Fruit fly (Drosophila melanogaster) whole organism, embryonic: ENCODE data around the gene Dhdds.
A peak's percentile ranks its signal among the peaks of the same experiment; 100 is the strongest.

Experiments used
- Ada2b ChIP-seq: fragments of 200-800 bp; sonication (Bioruptor generic); IDR thresholded peaks from 2 replicates; pipeline ENCODE4 v1.3.6; 2022; ENCODE audit warnings: missing biosample characterization, missing genetic modification characterization
- B-H2 ChIP-seq: fragments of 200-800 bp; sonication (Bioruptor generic); optimal IDR thresholded peaks from 2 replicates; lab custom pipeline; 2018; ENCODE audit warnings: missing biosample characterization, mild to moderate bottlenecking, missing genetic modification characterization
- BtbVII ChIP-seq: fragments of 200-800 bp; sonication (Bioruptor generic); optimal IDR thresholded peaks from 3 replicates; lab custom pipeline; 2017; ENCODE audit warnings: missing biosample characterization, mild to moderate bottlenecking, missing genetic modification characterization
- CG10209 ChIP-seq: fragments of 200-800 bp; sonication (Bioruptor generic); optimal IDR thresholded peaks from 3 replicates; lab custom pipeline; 2017; ENCODE audit warnings: missing biosample characterization, mild to moderate bottlenecking, missing genetic modification characterization, missing genetic modification reagents
- CG1024 ChIP-seq: fragments of 200-800 bp; sonication (Bioruptor generic); IDR thresholded peaks from 2 replicates; pipeline ENCODE4 v1.3.6; 2022; ENCODE audit warnings: missing biosample characterization, missing genetic modification characterization
- CG10654 ChIP-seq: fragments of 200-800 bp; sonication (Bioruptor generic); optimal IDR thresholded peaks from 2 replicates; lab custom pipeline; 2016; ENCODE audit warnings: missing biosample characterization, missing genetic modification characterization
- CG11085 ChIP-seq: fragments of 200-800 bp; sonication (Bioruptor generic); IDR thresholded peaks from 2 replicates; pipeline ENCODE4 v1.3.6; 2022; ENCODE audit warnings: missing biosample characterization, missing genetic modification characterization
- CG11696 ChIP-seq: fragments of 200-800 bp; sonication (Bioruptor generic); IDR thresholded peaks from 2 replicates; pipeline ENCODE4 v1.3.6; 2022; ENCODE audit warnings: missing biosample characterization, missing genetic modification characterization
- CG13287 ChIP-seq: fragments of 200-800 bp; sonication (Bioruptor generic); IDR thresholded peaks from 2 replicates; pipeline ENCODE4 v1.3.6; 2022; ENCODE audit warnings: missing biosample characterization, missing genetic modification characterization; ENCODE audit not compliant: partially characterized antibody
- CG14860 ChIP-seq: fragments of 200-800 bp; sonication (Bioruptor generic); IDR thresholded peaks from 3 replicates; pipeline ENCODE4 v1.3.6; 2022; ENCODE audit warnings: missing biosample characterization, missing genetic modification characterization; ENCODE audit not compliant: partially characterized antibody
- CG15514 ChIP-seq: fragments of 200-800 bp; sonication (Bioruptor generic); optimal IDR thresholded peaks from 3 replicates; lab custom pipeline; 2017; ENCODE audit warnings: missing biosample characterization, missing genetic modification characterization, mild to moderate bottlenecking, moderate library complexity, missing genetic modification reagents
- CG17328 ChIP-seq: fragments of 200-800 bp; sonication (Bioruptor generic); IDR thresholded peaks from 2 replicates; pipeline ENCODE4 v1.3.6; 2022; ENCODE audit warnings: missing biosample characterization, missing genetic modification characterization
- CG31388 ChIP-seq: fragments of 200-800 bp; sonication (Bioruptor generic); optimal IDR thresholded peaks from 2 replicates; lab custom pipeline; 2016; ENCODE audit warnings: missing biosample characterization, missing genetic modification characterization
- CG33557 ChIP-seq: fragments of 200-800 bp; sonication (Bioruptor generic); optimal IDR thresholded peaks from 2 replicates; lab custom pipeline; 2019; ENCODE audit warnings: missing biosample characterization, mild to moderate bottlenecking, missing genetic modification characterization, moderate library complexity
- CG4328 ChIP-seq: fragments of 200-800 bp; sonication (Bioruptor generic); optimal IDR thresholded peaks from 3 replicates; lab custom pipeline; 2017; ENCODE audit warnings: missing biosample characterization, missing genetic modification reagents, missing genetic modification characterization
- CG7357 ChIP-seq: fragments of 200-800 bp; sonication (Bioruptor generic); IDR thresholded peaks from 3 replicates; pipeline ENCODE4 v1.3.6; 2022; ENCODE audit warnings: missing biosample characterization, missing genetic modification characterization
- CG7786 ChIP-seq: fragments of 200-800 bp; sonication (Bioruptor generic); optimal IDR thresholded peaks from 2 replicates; lab custom pipeline; 2016; ENCODE audit warnings: missing biosample characterization, missing genetic modification characterization
- CG7839 ChIP-seq: fragments of 200-800 bp; sonication (Bioruptor generic); optimal IDR thresholded peaks from 3 replicates; lab custom pipeline; 2018; ENCODE audit warnings: missing biosample characterization, mild to moderate bottlenecking, missing genetic modification characterization, moderate library complexity
- CG8281 ChIP-seq: fragments of 200-800 bp; sonication (Bioruptor generic); optimal IDR thresholded peaks from 2 replicates; lab custom pipeline; 2018; ENCODE audit warnings: missing biosample characterization, mild to moderate bottlenecking, missing genetic modification characterization, moderate library complexity
- CG8944 ChIP-seq: fragments of 200-800 bp; sonication (Bioruptor generic); optimal IDR thresholded peaks from 3 replicates; lab custom pipeline; 2016; ENCODE audit warnings: missing biosample characterization, missing genetic modification characterization
- Drgx ChIP-seq: fragments of 200-800 bp; sonication (Bioruptor generic); IDR thresholded peaks from 2 replicates; pipeline ENCODE4 v1.3.6; 2022; ENCODE audit warnings: missing biosample characterization, missing genetic modification characterization
- Fer3 ChIP-seq: fragments of 200-800 bp; sonication (Bioruptor generic); optimal IDR thresholded peaks from 2 replicates; lab custom pipeline; 2018; ENCODE audit warnings: missing biosample characterization, mild to moderate bottlenecking, missing genetic modification characterization, moderate library complexity
- H15 ChIP-seq: fragments of 200-800 bp; sonication (Bioruptor generic); IDR thresholded peaks from 3 replicates; pipeline ENCODE4 v1.3.6; 2022; ENCODE audit warnings: missing biosample characterization, missing genetic modification characterization
- HHEX ChIP-seq: fragments of 200-800 bp; sonication (Bioruptor generic); optimal IDR thresholded peaks from 3 replicates; lab custom pipeline; 2017; ENCODE audit warnings: missing biosample characterization, mild to moderate bottlenecking, missing genetic modification characterization, missing genetic modification reagents
- HLH3B ChIP-seq: fragments of 200-800 bp; sonication (Bioruptor generic); IDR thresholded peaks from 2 replicates; pipeline ENCODE4 v1.3.6; 2022; ENCODE audit warnings: missing biosample characterization, missing genetic modification characterization
- HLHmδ ChIP-seq: fragments of 200-800 bp; sonication (Bioruptor generic); optimal IDR thresholded peaks from 2 replicates; lab custom pipeline; 2018; ENCODE audit warnings: missing biosample characterization, mild to moderate bottlenecking, missing genetic modification characterization, moderate library complexity
- HmgZ ChIP-seq: fragments of 200-800 bp; sonication (Bioruptor generic); optimal IDR thresholded peaks from 2 replicates; lab custom pipeline; 2018; ENCODE audit warnings: missing biosample characterization, mild to moderate bottlenecking, missing genetic modification characterization
- Hr3 ChIP-seq: fragments of 200-800 bp; sonication (Bioruptor generic); optimal IDR thresholded peaks from 3 replicates; lab custom pipeline; 2016; ENCODE audit warnings: missing biosample characterization, missing genetic modification characterization
- MBD-R2 ChIP-seq: fragments of 200-800 bp; sonication (Bioruptor generic); IDR thresholded peaks from 2 replicates; pipeline ENCODE4 v1.3.6; 2022; ENCODE audit warnings: missing biosample characterization, missing genetic modification characterization
- Med ChIP-seq: fragments of 200-800 bp; sonication (Bioruptor generic); peaks from one replicate; lab custom pipeline; 2016; ENCODE audit warnings: missing biosample characterization, missing genetic modification characterization, mild to moderate bottlenecking, inconsistent platforms, moderate library complexity
- Nf-YC ChIP-seq: fragments of 200-800 bp; optimal IDR thresholded peaks from 3 replicates; lab custom pipeline; 2019; ENCODE audit warnings: missing biosample characterization, mild to moderate bottlenecking, missing genetic modification characterization, moderate library complexity
- Optix ChIP-seq: fragments of 200-800 bp; sonication (Bioruptor generic); IDR thresholded peaks from 3 replicates; pipeline ENCODE4 v1.3.6; 2022; ENCODE audit warnings: missing biosample characterization, missing genetic modification characterization
- Sry-β ChIP-seq: fragments of 200-800 bp; sonication (Bioruptor generic); optimal IDR thresholded peaks from 2 replicates; lab custom pipeline; 2018; ENCODE audit warnings: missing biosample characterization, mild to moderate bottlenecking, missing genetic modification characterization, moderate library complexity
- Sry-δ ChIP-seq: fragments of 200-800 bp; sonication (Bioruptor generic); optimal IDR thresholded peaks from 2 replicates; lab custom pipeline; 2016; ENCODE audit warnings: missing biosample characterization, missing genetic modification characterization
- ara ChIP-seq: fragments of 200-800 bp; sonication (Bioruptor generic); IDR thresholded peaks from 2 replicates; pipeline ENCODE4 v1.3.6; 2022; ENCODE audit warnings: missing biosample characterization, missing genetic modification characterization
- bbx ChIP-seq: fragments of 200-800 bp; sonication (Bioruptor generic); IDR thresholded peaks from 2 replicates; pipeline ENCODE4 v1.3.6; 2022; ENCODE audit warnings: missing biosample characterization, missing genetic modification characterization; ENCODE audit not compliant: partially characterized antibody
- bcd ChIP-seq: fragments of 200-800 bp; sonication (Bioruptor generic); optimal IDR thresholded peaks from 2 replicates; lab custom pipeline; 2017; ENCODE audit warnings: missing biosample characterization, mild to moderate bottlenecking, missing genetic modification characterization
- bigmax ChIP-seq: fragments of 200-800 bp; sonication (Bioruptor generic); optimal IDR thresholded peaks from 2 replicates; lab custom pipeline; 2018; ENCODE audit warnings: missing biosample characterization, mild to moderate bottlenecking, missing genetic modification characterization
- dimm ChIP-seq: fragments of 200-800 bp; sonication (Bioruptor generic); IDR thresholded peaks from 2 replicates; pipeline ENCODE4 v1.3.6; 2022; ENCODE audit warnings: missing biosample characterization, missing genetic modification characterization
- fd64A ChIP-seq: fragments of 200-800 bp; sonication (Bioruptor generic); optimal IDR thresholded peaks from 3 replicates; lab custom pipeline; 2018; ENCODE audit warnings: missing biosample characterization, mild to moderate bottlenecking, missing genetic modification characterization
- gro ChIP-seq: fragments of 200-800 bp; sonication (Bioruptor generic); optimal IDR thresholded peaks from 2 replicates; lab custom pipeline; 2016; ENCODE audit warnings: missing biosample characterization, missing genetic modification characterization
- lbe ChIP-seq: fragments of 200-800 bp; sonication (Bioruptor generic); optimal IDR thresholded peaks from 2 replicates; lab custom pipeline; 2016; ENCODE audit warnings: missing biosample characterization, mild to moderate bottlenecking, missing genetic modification characterization
- mld ChIP-seq: fragments of 200-800 bp; sonication (Bioruptor generic); IDR thresholded peaks from 3 replicates; pipeline ENCODE4 v1.3.6; 2022; ENCODE audit warnings: missing biosample characterization, missing genetic modification characterization; ENCODE audit not compliant: partially characterized antibody
- nom ChIP-seq: fragments of 200-800 bp; sonication (Bioruptor generic); optimal IDR thresholded peaks from 2 replicates; lab custom pipeline; 2017; ENCODE audit warnings: missing biosample characterization, missing genetic modification characterization, mild to moderate bottlenecking, moderate library complexity, missing genetic modification reagents
- ranshi ChIP-seq: fragments of 200-800 bp; sonication (Bioruptor generic); IDR thresholded peaks from 2 replicates; pipeline ENCODE4 v1.3.6; 2022; ENCODE audit warnings: missing biosample characterization, missing genetic modification characterization
- shn ChIP-seq: fragments of 200-800 bp; sonication (Bioruptor generic); optimal IDR thresholded peaks from 3 replicates; lab custom pipeline; 2016; ENCODE audit warnings: missing biosample characterization, missing genetic modification characterization
- sima ChIP-seq: fragments of 200-800 bp; sonication (Bioruptor generic); optimal IDR thresholded peaks from 2 replicates; lab custom pipeline; 2016; ENCODE audit warnings: missing biosample characterization, missing genetic modification characterization
- tap ChIP-seq: fragments of 200-800 bp; optimal IDR thresholded peaks from 3 replicates; lab custom pipeline; 2019; ENCODE audit warnings: missing biosample characterization, mild to moderate bottlenecking, missing genetic modification characterization, moderate library complexity
- unc-4 ChIP-seq: fragments of 200-800 bp; sonication (Bioruptor generic); IDR thresholded peaks from 2 replicates; pipeline ENCODE4 v1.3.6; 2022; ENCODE audit warnings: missing biosample characterization, missing genetic modification characterization; ENCODE audit not compliant: partially characterized antibody
- z ChIP-seq: fragments of 200-800 bp; sonication (Bioruptor generic); IDR thresholded peaks from 3 replicates; pipeline ENCODE4 v1.3.6; 2022; ENCODE audit warnings: missing biosample characterization, missing genetic modification characterization

Dhdds gene

dm6 chrX:7911983-7912630 is 21.0 kb downstream of the Dhdds start, which contains the start of gene snz (continued):
- no peak for TF ChIP-seq HHEX (GFP tag; lab: Kevin White, UChicago)
- peak; percentile 54 for TF ChIP-seq HmgZ
- no peak for TF ChIP-seq ara (GFP tag; lab: Robert Waterston, UW)
- TF ChIP-seq CG8281 (tag; lab: Kevin White, UChicago), result no peak
- TF ChIP-seq CG11085 (GFP tag; lab: Robert Waterston, UW), result no peak
- no peak for TF ChIP-seq Fer3 (tag; lab: Kevin White, UChicago)
- TF ChIP-seq MBD-R2 (GFP tag; lab: Robert Waterston, UW), result peak; percentile 52; the same call in 1 of the 2 replicates
- no peak for TF ChIP-seq tap (tag; lab: Kevin White, UChicago)
- no peak for TF ChIP-seq CG10654 (GFP tag; lab: Kevin White, UChicago)
- TF ChIP-seq Drgx (GFP tag; lab: Robert Waterston, UW), result no peak
- no peak for TF ChIP-seq CG4328 (GFP tag; lab: Kevin White, UChicago)
- no peak for TF ChIP-seq shn (GFP tag; lab: Kevin White, UChicago)
- TF ChIP-seq Optix (GFP tag; lab: Robert Waterston, UW), result no peak
- peak; percentile 71 for TF ChIP-seq Med (GFP tag; lab: Kevin White, UChicago)
- TF ChIP-seq unc-4 (GFP tag; lab: Robert Waterston, UW), result peak; percentile 74
- no peak for TF ChIP-seq HLHmδ (GFP tag; lab: Kevin White, UChicago)
- TF ChIP-seq dimm (GFP tag; lab: Robert Waterston, UW), result no peak
- TF ChIP-seq Nf-YC, result peak; percentile 50
- no peak for TF ChIP-seq H15
- TF ChIP-seq CG7786 (GFP tag; lab: Kevin White, UChicago), result no peak
- TF ChIP-seq CG33557 (GFP tag; lab: Kevin White, UChicago), result no peak
- TF ChIP-seq ranshi (GFP tag; lab: Robert Waterston, UW), result no peak; the same call in 1 of the 2 replicates
- no peak for TF ChIP-seq Hr3 (GFP tag; lab: Kevin White, UChicago)
- no peak for TF ChIP-seq CG11696 (GFP tag; lab: Robert Waterston, UW)
- no peak for TF ChIP-seq CG8944 (GFP tag; lab: Kevin White, UChicago)
- peak; percentile 75 for TF ChIP-seq mld
- no peak for TF ChIP-seq CG10209
- no peak for TF ChIP-seq z
- no peak for TF ChIP-seq sima (GFP tag; lab: Kevin White, UChicago)
- TF ChIP-seq CG1024 (GFP tag; lab: Robert Waterston, UW), result no peak
- TF ChIP-seq bigmax (GFP tag; lab: Kevin White, UChicago), result no peak
- TF ChIP-seq HLH3B (GFP tag; lab: Robert Waterston, UW), result no peak
- peak; percentile 83 for TF ChIP-seq CG13287
- TF ChIP-seq CG17328 (GFP tag; lab: Robert Waterston, UW), result no peak
- TF ChIP-seq bcd, result no peak
- TF ChIP-seq gro (GFP tag; lab: Kevin White, UChicago), result no peak
- no peak for TF ChIP-seq lbe (GFP tag; lab: Kevin White, UChicago)
- no peak for TF ChIP-seq CG7839
- TF ChIP-seq BtbVII (GFP tag; lab: Kevin White, UChicago), result peak; percentile 55
- peak; percentile 74 for TF ChIP-seq Sry-δ (GFP tag; lab: Kevin White, UChicago)
- peak; percentile 11 for TF ChIP-seq nom (GFP tag; lab: Kevin White, UChicago)
- TF ChIP-seq Sry-β (GFP tag; lab: Kevin White, UChicago), result no peak
- no peak for TF ChIP-seq fd64A (GFP tag; lab: Kevin White, UChicago)
- peak; percentile 86 for TF ChIP-seq bbx (GFP tag; lab: Robert Waterston, UW)
- TF ChIP-seq CG15514, result peak; percentile 25
- TF ChIP-seq Ada2b (GFP tag; lab: Robert Waterston, UW), result no peak
- TF ChIP-seq B-H2 (GFP tag; lab: Kevin White, UChicago), result peak; percentile 30
- no peak for TF ChIP-seq CG7357 (GFP tag; lab: Robert Waterston, UW)
- no peak for TF ChIP-seq CG31388
- peak; percentile 77 for TF ChIP-seq CG14860 (GFP tag; lab: Robert Waterston, UW)
